Fruit fly (Drosophila melanogaster): ENCODE data around the gene CG4101.

Gene CG4101

dm6 chr3L:16644505-16644904 lies 32.2 kb downstream of the CG4101 start:
- TF ChIP-seq EcR (GFP tag; optimal IDR thresholded peaks at IDR 0.05) = no peak
- TF ChIP-seq pan (optimal IDR thresholded peaks at IDR 0.05) = no peak
- TF ChIP-seq CG8478 (optimal IDR thresholded peaks at IDR 0.05) = no peak
- TF ChIP-seq Dll (optimal IDR thresholded peaks at IDR 0.05) = no peak
- no peak for TF ChIP-seq usp (GFP tag; optimal IDR thresholded peaks at IDR 0.05)
- TF ChIP-seq psq (optimal IDR thresholded peaks at IDR 0.05) = no peak

dm6 chr3L:16645323-16645982 lies 33.2 kb downstream of the CG4101 start:
- TF ChIP-seq psq (optimal IDR thresholded peaks at IDR 0.05) (no peak), EcR (GFP tag; optimal IDR thresholded peaks at IDR 0.05) (no peak), pan (optimal IDR thresholded peaks at IDR 0.05) (no peak), Dll (optimal IDR thresholded peaks at IDR 0.05) (no peak), CG8478 (optimal IDR thresholded peaks at IDR 0.05) (no peak), usp (GFP tag; optimal IDR thresholded peaks at IDR 0.05) (no peak)

dm6 chr3L:16646865-16647459 lies 34.7 kb downstream of the CG4101 start:
- TF ChIP-seq psq (optimal IDR thresholded peaks at IDR 0.05) (no peak), Dll (optimal IDR thresholded peaks at IDR 0.05) (no peak), pan (optimal IDR thresholded peaks at IDR 0.05) (no peak), usp (GFP tag; optimal IDR thresholded peaks at IDR 0.05) (no peak), EcR (GFP tag; optimal IDR thresholded peaks at IDR 0.05) (no peak), CG8478 (optimal IDR thresholded peaks at IDR 0.05) (no peak)

- TF ChIP-seq usp (GFP tag; optimal IDR thresholded peaks at IDR 0.05) (no peak), pan (optimal IDR thresholded peaks at IDR 0.05) (no peak), EcR (GFP tag; optimal IDR thresholded peaks at IDR 0.05) (no peak), psq (optimal IDR thresholded peaks at IDR 0.05) (no peak), Dll (optimal IDR thresholded peaks at IDR 0.05) (no peak), CG8478 (optimal IDR thresholded peaks at IDR 0.05) (no peak)
These were observed 35.4 kb downstream of the CG4101 start, which contains the start of gene Abl for dm6 chr3L:16647578-16648113. TSS of gene Abl (minus strand) at chr3L:16647882.

dm6 chr3L:16650078-16650477 lies 37.8 kb downstream of the CG4101 start:
- TF ChIP-seq EcR (GFP tag; optimal IDR thresholded peaks at IDR 0.05) (no peak), usp (GFP tag; optimal IDR thresholded peaks at IDR 0.05) (no peak)

- no peak for TF ChIP-seq usp (GFP tag; optimal IDR thresholded peaks at IDR 0.05)
- TF ChIP-seq pan (optimal IDR thresholded peaks at IDR 0.05) = no peak
- TF ChIP-seq psq (optimal IDR thresholded peaks at IDR 0.05) = no peak
- TF ChIP-seq CG8478 (optimal IDR thresholded peaks at IDR 0.05) = no peak
- TF ChIP-seq EcR (GFP tag; optimal IDR thresholded peaks at IDR 0.05) = no peak
- no peak for TF ChIP-seq Dll (optimal IDR thresholded peaks at IDR 0.05)
These were observed 38.8 kb downstream of the CG4101 start for dm6 chr3L:16651127-16651526.

dm6 chr3L:16652531-16652930 lies 40.2 kb downstream of the CG4101 start:
- TF ChIP-seq psq (optimal IDR thresholded peaks at IDR 0.05) = no peak
- no peak for TF ChIP-seq pan (optimal IDR thresholded peaks at IDR 0.05)
- no peak for TF ChIP-seq usp (GFP tag; optimal IDR thresholded peaks at IDR 0.05)
- TF ChIP-seq Dll (optimal IDR thresholded peaks at IDR 0.05) = no peak
- no peak for TF ChIP-seq CG8478 (optimal IDR thresholded peaks at IDR 0.05)
- no peak for TF ChIP-seq EcR (GFP tag; optimal IDR thresholded peaks at IDR 0.05)

dm6 chr3L:16653679-16654078 lies 41.4 kb downstream of the CG4101 start:
- no peak for TF ChIP-seq pan (optimal IDR thresholded peaks at IDR 0.05)
- no peak for TF ChIP-seq Dll (optimal IDR thresholded peaks at IDR 0.05)
- no peak for TF ChIP-seq EcR (GFP tag; optimal IDR thresholded peaks at IDR 0.05)
- TF ChIP-seq usp (GFP tag; optimal IDR thresholded peaks at IDR 0.05) = no peak
- TF ChIP-seq psq (optimal IDR thresholded peaks at IDR 0.05) = no peak
- TF ChIP-seq CG8478 (optimal IDR thresholded peaks at IDR 0.05) = no peak

- TF ChIP-seq Dll (optimal IDR thresholded peaks at IDR 0.05) (no peak), CG8478 (optimal IDR thresholded peaks at IDR 0.05) (no peak), pan (optimal IDR thresholded peaks at IDR 0.05) (no peak), usp (GFP tag; optimal IDR thresholded peaks at IDR 0.05) (no peak), EcR (GFP tag; optimal IDR thresholded peaks at IDR 0.05) (no peak)
These were observed 44.7 kb downstream of the CG4101 start for dm6 chr3L:16657014-16657413.

dm6 chr3L:16659099-16659498 lies 46.8 kb downstream of the CG4101 start:
- TF ChIP-seq CG8478 (optimal IDR thresholded peaks at IDR 0.05) = no peak
- no peak for TF ChIP-seq pan (optimal IDR thresholded peaks at IDR 0.05)
- TF ChIP-seq psq (optimal IDR thresholded peaks at IDR 0.05) = no peak
- TF ChIP-seq Dll (optimal IDR thresholded peaks at IDR 0.05) = no peak
- no peak for TF ChIP-seq EcR (GFP tag; optimal IDR thresholded peaks at IDR 0.05)
- no peak for TF ChIP-seq usp (GFP tag; optimal IDR thresholded peaks at IDR 0.05)

- TF ChIP-seq usp (GFP tag; optimal IDR thresholded peaks at IDR 0.05) (no peak), CG8478 (optimal IDR thresholded peaks at IDR 0.05) (no peak), EcR (GFP tag; optimal IDR thresholded peaks at IDR 0.05) (no peak), Dll (optimal IDR thresholded peaks at IDR 0.05) (no peak), psq (optimal IDR thresholded peaks at IDR 0.05) (no peak), pan (optimal IDR thresholded peaks at IDR 0.05) (no peak)
These were observed 47.9 kb downstream of the CG4101 start for dm6 chr3L:16659959-16660870.

Data from whole organism.